Worm (Caenorhabditis elegans) whole organism, L4 larva: Measurements from ENCODE around the gene eif-3.K.
"Not testable (repeated sequence)": the region's sequence is repeated elsewhere in the genome, so short reads cannot be mapped to it uniquely, and the experiment has no call there.

ENCODE experiments used
- D1046.2 ChIP-seq: fragments of 200-800 bp; sonication (Bioruptor generic); IDR thresholded peaks from 2 replicates; pipeline ENCODE4 v1.3.6; 2022; ENCODE audit warnings: missing genetic modification characterization, missing compliant biosample characterization
- F10B5.3 ChIP-seq: sonication (generic microtip); optimal IDR thresholded peaks from 2 replicates; lab custom pipeline; 2016; ENCODE audit warnings: mild to moderate bottlenecking, missing genetic modification characterization, missing compliant biosample characterization
- F44E2.7 ChIP-seq: fragments of 200-800 bp; sonication (Bioruptor generic); IDR thresholded peaks from 2 replicates; pipeline ENCODE4 v2.1.2; 2022; ENCODE audit warnings: missing genetic modification characterization, missing compliant biosample characterization
- F49E8.2 ChIP-seq: sonication (generic microtip); optimal IDR thresholded peaks from 2 replicates; lab custom pipeline; 2016; ENCODE audit warnings: missing compliant biosample characterization, mild to moderate bottlenecking, missing genetic modification characterization, borderline replicate concordance
- Y48G9A.11 ChIP-seq: fragments of 200-800 bp; sonication (Bioruptor generic); IDR thresholded peaks from 2 replicates; pipeline ENCODE4 v1.3.6; 2022; ENCODE audit warnings: missing genetic modification reagents, missing genetic modification characterization, missing compliant biosample characterization
- Y5F2A.4 ChIP-seq: fragments of 200-800 bp; sonication (Bioruptor generic); optimal IDR thresholded peaks from 2 replicates; lab custom pipeline; 2018; ENCODE audit warnings: mild to moderate bottlenecking, missing genetic modification characterization, missing compliant biosample characterization
- Y75B8A.6 ChIP-seq: fragments of 200-800 bp; sonication (Bioruptor generic); IDR thresholded peaks from 2 replicates; pipeline ENCODE4 v1.3.6; 2022; ENCODE audit warnings: missing genetic modification reagents, missing genetic modification characterization, missing compliant biosample characterization
- aha-1 ChIP-seq: fragments of 150-350 bp; peaks from one replicate; lab custom pipeline; 2014; ENCODE audit warnings: missing biosample characterization, missing genetic modification characterization
- aly-2 ChIP-seq: sonication (generic microtip); optimal IDR thresholded peaks from 2 replicates; lab custom pipeline; 2018; ENCODE audit warnings: missing biosample characterization, missing genetic modification characterization
- arid-1 ChIP-seq: fragments of 200-800 bp; sonication (Bioruptor generic); conservative IDR thresholded peaks from 2 replicates; pipeline ENCODE4 v1.3.6; 2022; ENCODE audit warnings: missing genetic modification reagents, missing genetic modification characterization, missing compliant biosample characterization
- ceh-82 ChIP-seq: sonication (generic microtip); optimal IDR thresholded peaks from 2 replicates; lab custom pipeline; 2017; ENCODE audit warnings: missing biosample characterization, missing genetic modification characterization
- ces-1 ChIP-seq: fragments of 150-350 bp; sonication (generic microtip); optimal IDR thresholded peaks from 4 replicates; lab custom pipeline; 2014; ENCODE audit warnings: missing biosample characterization, missing genetic modification reagents, missing genetic modification characterization
- cey-2 ChIP-seq: sonication (generic microtip); optimal IDR thresholded peaks from 3 replicates; lab custom pipeline; 2017; ENCODE audit warnings: missing genetic modification characterization, mild to moderate bottlenecking, missing compliant biosample characterization, antibody characterized with exemption, borderline replicate concordance; ENCODE audit not compliant: insufficient read depth
- ctbp-1 ChIP-seq: fragments of 200-800 bp; sonication (Bioruptor generic); IDR thresholded peaks from 2 replicates; pipeline ENCODE4 v1.3.6; 2022; ENCODE audit warnings: missing genetic modification reagents, missing genetic modification characterization, missing compliant biosample characterization
- dmd-8 ChIP-seq: fragments of 200-800 bp; sonication (Bioruptor generic); IDR thresholded peaks from 2 replicates; pipeline ENCODE4 v1.3.6; 2022; ENCODE audit warnings: missing genetic modification characterization, missing compliant biosample characterization
- dmd-9 ChIP-seq: fragments of 200-800 bp; sonication (Bioruptor generic); IDR thresholded peaks from 2 replicates; pipeline ENCODE4 v1.3.6; 2022; ENCODE audit warnings: missing genetic modification reagents, missing genetic modification characterization, missing compliant biosample characterization
- dpl-1 ChIP-seq: fragments of 150-350 bp; optimal IDR thresholded peaks from 2 replicates; lab custom pipeline; 2014; ENCODE audit warnings: missing biosample characterization, missing genetic modification reagents, missing genetic modification characterization
- dve-1 ChIP-seq: sonication (generic microtip); optimal IDR thresholded peaks from 2 replicates; lab custom pipeline; 2017; ENCODE audit warnings: antibody characterized with exemption, mild to moderate bottlenecking, missing genetic modification characterization, missing compliant biosample characterization; ENCODE audit not compliant: insufficient read depth
- fkh-10 ChIP-seq: fragments of 150-350 bp; optimal IDR thresholded peaks from 2 replicates; lab custom pipeline; 2014; ENCODE audit warnings: missing biosample characterization, missing genetic modification reagents, missing genetic modification characterization
- gei-8 ChIP-seq: fragments of 200-800 bp; sonication (Bioruptor generic); optimal IDR thresholded peaks from 2 replicates; lab custom pipeline; 2018; ENCODE audit warnings: mild to moderate bottlenecking, missing genetic modification characterization, missing compliant biosample characterization
- hlh-30 ChIP-seq: sonication (generic microtip); optimal IDR thresholded peaks from 2 replicates; lab custom pipeline; 2017; ENCODE audit warnings: antibody characterized with exemption, mild to moderate bottlenecking, missing genetic modification characterization, missing compliant biosample characterization; ENCODE audit not compliant: insufficient read depth
- hmg-1.1 ChIP-seq: fragments of 200-800 bp; sonication (Bioruptor generic); IDR thresholded peaks from 2 replicates; pipeline ENCODE4 v1.3.6; 2022; ENCODE audit warnings: missing genetic modification reagents, missing genetic modification characterization, missing compliant biosample characterization
- jun-1 ChIP-seq: fragments of 150-350 bp; optimal IDR thresholded peaks from 2 replicates; lab custom pipeline; 2014; ENCODE audit warnings: missing biosample characterization, missing genetic modification reagents, missing genetic modification characterization
- lin-1 ChIP-seq: fragments of 200-800 bp; sonication (Bioruptor generic); IDR thresholded peaks from 2 replicates; pipeline ENCODE4 v1.3.6; 2022; ENCODE audit warnings: missing genetic modification reagents, missing genetic modification characterization, missing compliant biosample characterization
- lin-38 ChIP-seq: fragments of 200-800 bp; sonication (Bioruptor generic); IDR thresholded peaks from 2 replicates; pipeline ENCODE4 v1.3.6; 2022; ENCODE audit warnings: missing genetic modification reagents, missing genetic modification characterization, missing compliant biosample characterization
- lir-3 ChIP-seq: sonication (generic microtip); optimal IDR thresholded peaks from 2 replicates; lab custom pipeline; 2016; ENCODE audit warnings: mild to moderate bottlenecking, missing genetic modification characterization, missing compliant biosample characterization
- lsy-2 ChIP-seq, 2 experiments: fragments of 150-350 bp in 1 of 2; sonication (generic microtip) in 1 of 2; optimal IDR thresholded peaks; 2 replicates each; lab custom pipeline; 2014 to 2017; ENCODE audit warnings: missing biosample characterization in 2 of 2, missing genetic modification characterization in 2 of 2
- madf-5 ChIP-seq, 2 experiments: fragments of 200-800 bp; sonication (Bioruptor generic); IDR thresholded peaks; 2 replicates each; pipeline ENCODE4 v1.3.6; 2022; ENCODE audit warnings: missing compliant biosample characterization in 2 of 2, missing genetic modification characterization in 2 of 2
- mdl-1 ChIP-seq, 2 experiments: fragments of 150-350 bp in 1 of 2; sonication (generic microtip) in 1 of 2; optimal IDR thresholded peaks; 2 replicates each; lab custom pipeline; 2014 to 2017; ENCODE audit warnings: missing biosample characterization in 2 of 2, missing genetic modification characterization in 2 of 2
- mdt-29 ChIP-seq: fragments of 200-800 bp; sonication (Bioruptor generic); IDR thresholded peaks from 2 replicates; pipeline ENCODE4 v1.3.6; 2022; ENCODE audit warnings: missing genetic modification reagents, missing genetic modification characterization, missing compliant biosample characterization
- mxl-2 ChIP-seq: fragments of 200-800 bp; sonication (Bioruptor generic); conservative IDR thresholded peaks from 2 replicates; pipeline ENCODE4 v1.3.6; 2022; ENCODE audit warnings: missing genetic modification reagents, missing genetic modification characterization, missing compliant biosample characterization
- nhr-11 ChIP-seq: fragments of 150-350 bp; optimal IDR thresholded peaks from 2 replicates; lab custom pipeline; 2014; ENCODE audit warnings: missing biosample characterization, missing genetic modification characterization
- nhr-237 ChIP-seq: sonication (generic microtip); optimal IDR thresholded peaks from 2 replicates; lab custom pipeline; 2017; ENCODE audit warnings: missing biosample characterization, missing genetic modification characterization
- nhr-6 ChIP-seq: fragments of 150-350 bp; optimal IDR thresholded peaks from 2 replicates; lab custom pipeline; 2014; ENCODE audit warnings: missing biosample characterization, missing genetic modification characterization
- nhr-77 ChIP-seq: fragments of 150-350 bp; optimal IDR thresholded peaks from 2 replicates; lab custom pipeline; 2014; ENCODE audit warnings: missing biosample characterization, missing genetic modification characterization
- pha-4 ChIP-seq, 2 experiments: fragments of 150-350 bp in 1 of 2; fragments of 200-800 bp in 1 of 2; sonication (Bioruptor generic) in 1 of 2; IDR thresholded peaks in 1 of 2; optimal IDR thresholded peaks in 1 of 2; 2 replicates each; pipeline versions ENCODE4 v1.3.6 to Lab custom; 2014 to 2022; ENCODE audit warnings: missing genetic modification characterization in 2 of 2, missing genetic modification reagents in 2 of 2, missing biosample characterization in 1 of 2, missing compliant biosample characterization in 1 of 2
- pqm-1 ChIP-seq: sonication (generic microtip); optimal IDR thresholded peaks from 2 replicates; lab custom pipeline; 2017; ENCODE audit warnings: missing biosample characterization, missing genetic modification characterization
- sdz-12 ChIP-seq: fragments of 200-800 bp; sonication (Bioruptor generic); optimal IDR thresholded peaks from 2 replicates; lab custom pipeline; 2018; ENCODE audit warnings: mild to moderate bottlenecking, missing genetic modification characterization, missing compliant biosample characterization
- snpc-1.2 ChIP-seq: fragments of 200-800 bp; sonication (Bioruptor generic); IDR thresholded peaks from 2 replicates; pipeline ENCODE4 v1.3.6; 2022; ENCODE audit warnings: missing genetic modification reagents, missing genetic modification characterization, missing compliant biosample characterization
- tra-1 ChIP-seq: fragments of 200-800 bp; sonication (Bioruptor generic); IDR thresholded peaks from 2 replicates; pipeline ENCODE4 v1.3.6; 2022; ENCODE audit warnings: missing genetic modification reagents, missing genetic modification characterization, missing compliant biosample characterization
- unc-62 ChIP-seq, 3 experiments: fragments of 150-350 bp in 1 of 3; sonication (generic microtip); optimal IDR thresholded peaks in 2 of 3; peaks in 1 of 3; 1 replicate in 1 of 3; 2 replicates in 2 of 3; lab custom pipeline; 2014 to 2017; ENCODE audit warnings: missing biosample characterization in 3 of 3, missing genetic modification characterization in 3 of 3, missing genetic modification reagents in 3 of 3, missing genotype in 1 of 3
- vab-7 ChIP-seq: fragments of 200-800 bp; sonication (Bioruptor generic); IDR thresholded peaks from 2 replicates; pipeline ENCODE4 v1.3.6; 2022; ENCODE audit warnings: missing genetic modification reagents, missing genetic modification characterization, missing compliant biosample characterization
- zfp-2 ChIP-seq: sonication (generic microtip); optimal IDR thresholded peaks from 2 replicates; lab custom pipeline; 2016; ENCODE audit warnings: mild to moderate bottlenecking, missing genetic modification characterization, missing compliant biosample characterization
- zip-11 ChIP-seq: fragments of 200-800 bp; sonication (Bioruptor generic); IDR thresholded peaks from 2 replicates; pipeline ENCODE4 v1.3.6; 2022; ENCODE audit warnings: missing genetic modification characterization, missing compliant biosample characterization
- ztf-11 ChIP-seq: fragments of 150-350 bp; optimal IDR thresholded peaks from 2 replicates; lab custom pipeline; 2014; ENCODE audit warnings: missing biosample characterization, missing genetic modification characterization
- ztf-7 ChIP-seq: fragments of 150-350 bp; optimal IDR thresholded peaks from 2 replicates; lab custom pipeline; 2014; ENCODE audit warnings: missing biosample characterization, missing genetic modification characterization

The eif-3.K gene

DNA sequence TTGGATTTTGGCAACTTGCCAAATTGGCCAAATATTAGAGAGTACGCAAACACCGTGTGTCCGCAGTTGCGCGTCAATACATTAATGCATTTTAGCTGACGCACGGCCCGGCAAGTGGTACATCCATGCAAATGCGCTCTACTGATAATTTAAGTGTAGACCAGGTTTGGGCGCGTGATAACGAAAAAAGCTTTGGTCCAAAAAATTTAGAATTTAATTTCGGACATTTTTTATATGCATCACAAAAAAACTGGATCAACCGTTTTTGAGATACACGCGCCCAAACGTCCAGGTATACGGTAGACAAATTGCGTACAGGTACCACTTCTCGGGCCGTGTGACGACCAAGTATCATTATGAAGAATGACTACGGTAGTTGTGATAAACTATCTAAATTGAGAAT is 14.1 kb downstream of the eif-3.K start, which contains the start of gene R186.8 (continued):
- TF ChIP-seq arid-1: peak; percentile 72
- TF ChIP-seq vab-7 (GFP tag; lab: Robert Waterston, UW): peak; percentile 71; the same call in 1 of the 2 replicates
- peak; percentile 72 for TF ChIP-seq zfp-2 (tag; lab: Kevin White, UChicago)
- TF ChIP-seq madf-5 (GFP tag; IDR thresholded peaks at IDR 0.05; lab: Robert Waterston, UW): peak in 1 of 2 experiments; percentile 48; a peak in 1 of 4 replicates
- peak; percentile 99 for TF ChIP-seq lin-38 (GFP tag; lab: Robert Waterston, UW)
- peak; percentile 62 for TF ChIP-seq mxl-2 (GFP tag; lab: Robert Waterston, UW)
- peak in 1 of 2 experiments; percentile 93 for TF ChIP-seq lsy-2 (tag; optimal IDR thresholded peaks at IDR 0.05; lab: Kevin White, UChicago)
- peak; percentile 86 for TF ChIP-seq hmg-1.1
- TF ChIP-seq nhr-77 (tag; lab: Kevin White, UChicago): peak; percentile 54
- TF ChIP-seq tra-1 (GFP tag; lab: Robert Waterston, UW): peak; percentile 85
- TF ChIP-seq dpl-1 (GFP tag; lab: Kevin White, UChicago): peak; percentile 58
- TF ChIP-seq pha-4 (GFP tag; IDR thresholded peaks at IDR 0.05; lab: Robert Waterston, UW): peak; percentile 77
- TF ChIP-seq pha-4 (tag; optimal IDR thresholded peaks at IDR 0.05; lab: Kevin White, UChicago): not testable (repeated sequence)
- TF ChIP-seq dmd-9 (GFP tag; lab: Robert Waterston, UW): peak; percentile 81
- TF ChIP-seq nhr-11 (tag; lab: Kevin White, UChicago): peak; percentile 37
- TF ChIP-seq, all 104 proteins: peak for 48; not testable (repeated sequence) for 56

DNA sequence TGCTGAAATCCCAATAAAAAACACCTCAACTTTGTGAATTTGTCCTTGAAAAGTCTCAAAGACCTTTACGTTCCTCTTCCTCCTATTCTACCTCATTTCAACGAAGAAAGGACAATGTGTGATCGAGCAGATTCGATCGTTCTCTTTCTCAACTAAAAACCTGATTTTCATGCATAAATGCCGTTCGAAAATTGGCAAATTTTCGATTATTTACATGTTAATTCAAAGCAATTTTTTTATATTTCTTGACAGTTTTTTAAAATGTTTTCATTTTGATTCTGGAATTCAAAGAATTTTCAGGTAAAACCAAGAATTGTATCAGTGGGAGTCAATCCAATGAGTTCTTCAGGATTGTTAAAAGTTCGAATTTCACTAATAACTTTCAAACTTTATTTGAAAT is 14.8 kb downstream of the eif-3.K start, which contains the start of gene lin-46:
Gene lin-46 (plus strand): TSS at position 301 of the 400 bp plus-strand sequence.
- no peak for TF ChIP-seq Y5F2A.4
- no peak for TF ChIP-seq dpl-1 (GFP tag; lab: Kevin White, UChicago)
- no peak for TF ChIP-seq gei-8
- TF ChIP-seq Y75B8A.6 (GFP tag; lab: Robert Waterston, UW): no peak
- no peak for TF ChIP-seq unc-62 (GFP tag; optimal IDR thresholded peaks at IDR 0.05 in 1 of 2; lab: Kevin White, UChicago)
- no peak for TF ChIP-seq unc-62 (tag; optimal IDR thresholded peaks at IDR 0.05; lab: Kevin White, UChicago)
- TF ChIP-seq lir-3: no peak
- no peak for TF ChIP-seq F44E2.7
- no peak for TF ChIP-seq hlh-30
- TF ChIP-seq zip-11 (GFP tag; lab: Robert Waterston, UW): no peak
- no peak for TF ChIP-seq ceh-82 (tag; lab: Kevin White, UChicago)
- no peak for TF ChIP-seq F10B5.3 (tag; lab: Kevin White, UChicago)

DNA sequence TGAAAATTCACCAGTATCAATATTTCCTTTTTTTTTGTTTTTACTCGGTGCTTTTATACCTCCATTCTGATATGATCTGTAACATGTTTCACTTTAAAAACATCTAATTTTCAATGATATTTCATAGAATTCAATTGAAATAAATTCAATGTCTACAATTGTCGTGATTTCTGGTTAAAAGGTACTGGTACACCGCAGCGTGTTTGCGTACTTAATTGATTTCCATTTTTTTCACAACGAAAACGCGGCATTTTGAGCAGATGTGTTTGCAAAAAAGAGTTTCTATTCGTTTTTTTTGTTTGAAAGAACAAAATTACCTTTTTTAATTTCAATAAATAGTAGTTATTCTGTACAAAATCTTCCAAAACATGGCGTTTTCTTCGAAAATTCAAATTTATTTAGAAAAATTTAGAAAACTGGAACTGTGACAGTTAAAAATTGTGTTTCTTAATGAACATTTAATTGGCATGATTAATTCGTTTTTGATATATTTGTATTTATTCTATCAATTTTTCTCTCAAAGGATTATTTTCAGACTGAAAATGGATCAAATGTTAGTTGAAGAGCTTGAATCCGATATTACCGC is 16.9 kb downstream of the eif-3.K start, which contains the start of gene pnn-1:
Gene pnn-1 (plus strand): TSS at position 536 of the 586 bp plus-strand sequence.
- no peak for TF ChIP-seq nhr-237 (tag; lab: Kevin White, UChicago)
- TF ChIP-seq ztf-7: no peak
- peak; percentile 34 for TF ChIP-seq dve-1 (tag; lab: Kevin White, UChicago)
- no peak for TF ChIP-seq sdz-12 (GFP tag; lab: Kevin White, UChicago)
- TF ChIP-seq pqm-1 (tag; lab: Kevin White, UChicago): no peak
- no peak for TF ChIP-seq jun-1 (tag; lab: Kevin White, UChicago)
- no peak for TF ChIP-seq aha-1 (tag; lab: Kevin White, UChicago)
- TF ChIP-seq nhr-77 (tag; lab: Kevin White, UChicago): no peak
- no peak for TF ChIP-seq ces-1 (GFP tag; lab: Kevin White, UChicago)
- no peak for TF ChIP-seq snpc-1.2
- no peak for TF ChIP-seq mdl-1 (tag; optimal IDR thresholded peaks at IDR 0.05; lab: Kevin White, UChicago)
- TF ChIP-seq D1046.2: no peak
- TF ChIP-seq nhr-6 (tag; lab: Kevin White, UChicago): peak; percentile 44
- no peak for TF ChIP-seq ztf-11
- no peak for TF ChIP-seq arid-1
- no peak for TF ChIP-seq cey-2 (tag; lab: Kevin White, UChicago)
- TF ChIP-seq ctbp-1: no peak
- no peak for TF ChIP-seq dmd-8
- TF ChIP-seq fkh-10 (GFP tag; lab: Kevin White, UChicago): no peak
- TF ChIP-seq mdt-29 (GFP tag; lab: Robert Waterston, UW): no peak
- TF ChIP-seq lin-1 (GFP tag; lab: Robert Waterston, UW): no peak
- TF ChIP-seq aly-2 (tag; lab: Kevin White, UChicago): no peak
- TF ChIP-seq F49E8.2 (tag; lab: Kevin White, UChicago): no peak
- no peak for TF ChIP-seq ceh-82 (tag; lab: Kevin White, UChicago)
- TF ChIP-seq Y48G9A.11 (GFP tag; lab: Robert Waterston, UW): no peak
